Fruit fly (Drosophila melanogaster) whole organism, wandering third instar larva: ENCODE results near the gene ppk18.

Experiments used
- Abd-B ChIP-seq: fragments of >200 bp; optimal IDR thresholded peaks from 2 replicates; lab custom pipeline; 2017; ENCODE audit warnings: missing biosample characterization, missing genetic modification characterization
- CG32264 ChIP-seq: fragments of 200-800 bp; sonication (Bioruptor generic); optimal IDR thresholded peaks from 2 replicates; lab custom pipeline; 2016; ENCODE audit warnings: missing biosample characterization, missing genetic modification characterization
- Dfd ChIP-seq: fragments of >200 bp; optimal IDR thresholded peaks from 2 replicates; lab custom pipeline; 2017; ENCODE audit warnings: missing biosample characterization, missing genetic modification characterization
- Dif ChIP-seq: fragments of 200-275, 200-300 bp; sonication (Bioruptor generic); optimal IDR thresholded peaks from 2 replicates; lab custom pipeline; 2018; ENCODE audit warnings: missing biosample characterization, missing genetic modification characterization; ENCODE audit not compliant: partially characterized antibody
- GATAd ChIP-seq: sonication (Bioruptor generic); optimal IDR thresholded peaks from 2 replicates; lab custom pipeline; 2016; ENCODE audit warnings: missing biosample characterization, missing genetic modification characterization
- HLH106 ChIP-seq: fragments of 200-800 bp; optimal IDR thresholded peaks from 3 replicates; lab custom pipeline; 2019; ENCODE audit warnings: missing biosample characterization, mild to moderate bottlenecking, missing genetic modification characterization, moderate library complexity
- Hnf4 ChIP-seq: fragments of 200-800 bp; sonication (Bioruptor generic); optimal IDR thresholded peaks from 2 replicates; lab custom pipeline; 2016; ENCODE audit warnings: missing biosample characterization, mild to moderate bottlenecking, missing genetic modification characterization
- Hr78 ChIP-seq: fragments of >200 bp; optimal IDR thresholded peaks from 2 replicates; lab custom pipeline; 2017; ENCODE audit warnings: missing biosample characterization, missing genetic modification characterization
- Hr83 ChIP-seq: fragments of 200-300 bp; sonication (Bioruptor generic); optimal IDR thresholded peaks from 2 replicates; lab custom pipeline; 2016; ENCODE audit warnings: missing biosample characterization, mild to moderate bottlenecking, missing genetic modification characterization, moderate library complexity; ENCODE audit not compliant: poor library complexity, severe bottlenecking
- Jra ChIP-seq: sonication (Bioruptor generic); optimal IDR thresholded peaks from 2 replicates; lab custom pipeline; 2016; ENCODE audit warnings: missing biosample characterization, missing genetic modification characterization
- Mio ChIP-seq: sonication (Bioruptor generic); optimal IDR thresholded peaks from 2 replicates; lab custom pipeline; 2016; ENCODE audit warnings: missing biosample characterization, missing genetic modification characterization
- Myc ChIP-seq: fragments of >200 bp; optimal IDR thresholded peaks from 2 replicates; lab custom pipeline; 2017
- OdsH ChIP-seq: fragments of 200-800 bp; sonication (Bioruptor generic); optimal IDR thresholded peaks from 2 replicates; lab custom pipeline; 2016; ENCODE audit warnings: missing biosample characterization, mild to moderate bottlenecking, missing genetic modification characterization
- Rel ChIP-seq, 2 experiments: fragments of 200-800 bp; sonication (Bioruptor generic) in 1 of 2; optimal IDR thresholded peaks; 2 replicates in 1 of 2; 3 replicates in 1 of 2; lab custom pipeline; 2016 to 2019; ENCODE audit warnings: mild to moderate bottlenecking in 2 of 2, missing biosample characterization in 2 of 2, missing genetic modification characterization in 2 of 2, moderate library complexity in 1 of 2
- Sp1 ChIP-seq: fragments of 200-800 bp; sonication (Bioruptor generic); optimal IDR thresholded peaks from 3 replicates; lab custom pipeline; 2019; ENCODE audit warnings: missing biosample characterization, mild to moderate bottlenecking, missing genetic modification characterization, moderate library complexity
- Vsx2 ChIP-seq: fragments of 200-300, 225-300 bp; sonication (Bioruptor generic); optimal IDR thresholded peaks from 2 replicates; lab custom pipeline; 2018; ENCODE audit warnings: missing biosample characterization, missing genetic modification characterization; ENCODE audit not compliant: partially characterized antibody
- br ChIP-seq: fragments of 200-800 bp; sonication (Bioruptor generic); optimal IDR thresholded peaks from 2 replicates; lab custom pipeline; 2016; ENCODE audit warnings: missing biosample characterization, missing genetic modification characterization
- brk ChIP-seq: fragments of 200-800 bp; sonication (Bioruptor generic); optimal IDR thresholded peaks from 2 replicates; lab custom pipeline; 2016; ENCODE audit warnings: missing biosample characterization, mild to moderate bottlenecking, missing genetic modification characterization
- dl ChIP-seq, 2 experiments: fragments of 175-275, 200-275 bp in 1 of 2; fragments of 200-275 bp in 1 of 2; sonication (Bioruptor generic); optimal IDR thresholded peaks; lab custom pipeline; 2018; ENCODE audit warnings: mild to moderate bottlenecking in 2 of 2, missing biosample characterization in 2 of 2, missing genetic modification characterization in 2 of 2, moderate library complexity in 2 of 2; ENCODE audit not compliant: partially characterized antibody in 2 of 2, insufficient read depth in 1 of 2
- dmrt93B ChIP-seq: fragments of 200-800 bp; sonication (Bioruptor generic); optimal IDR thresholded peaks from 2 replicates; lab custom pipeline; 2018; ENCODE audit warnings: missing biosample characterization, mild to moderate bottlenecking, missing genetic modification characterization
- dsf ChIP-seq: sonication (Bioruptor generic); optimal IDR thresholded peaks from 2 replicates; lab custom pipeline; 2016; ENCODE audit warnings: missing biosample characterization, missing genetic modification characterization, borderline replicate concordance
- ey ChIP-seq: fragments of 200-800 bp; sonication (Bioruptor generic); optimal IDR thresholded peaks from 2 replicates; lab custom pipeline; 2016; ENCODE audit warnings: missing biosample characterization, missing genetic modification characterization
- foxo ChIP-seq, 2 experiments: fragments of 200-800 bp; sonication (Bioruptor generic); optimal IDR thresholded peaks; 2 replicates in 1 of 2; 3 replicates in 1 of 2; lab custom pipeline; 2016 to 2017; ENCODE audit warnings: missing biosample characterization in 2 of 2, missing genetic modification characterization in 2 of 2
- h ChIP-seq: fragments of 200-800 bp; sonication (Bioruptor generic); optimal IDR thresholded peaks from 3 replicates; lab custom pipeline; 2016; ENCODE audit warnings: missing biosample characterization, mild to moderate bottlenecking, missing genetic modification characterization
- lola ChIP-seq: fragments of >200 bp; optimal IDR thresholded peaks from 2 replicates; lab custom pipeline; 2017; ENCODE audit warnings: missing biosample characterization, missing genetic modification characterization
- pan ChIP-seq: fragments of >200 bp; optimal IDR thresholded peaks from 2 replicates; lab custom pipeline; 2017
- rgr ChIP-seq: fragments of 200-800 bp; sonication (Bioruptor generic); optimal IDR thresholded peaks from 3 replicates; lab custom pipeline; 2016; ENCODE audit warnings: missing biosample characterization, mild to moderate bottlenecking, missing genetic modification characterization
- sage ChIP-seq: fragments of 200-800 bp; sonication (Bioruptor generic); optimal IDR thresholded peaks from 2 replicates; lab custom pipeline; 2016; ENCODE audit warnings: missing biosample characterization, mild to moderate bottlenecking, missing genetic modification characterization
- sv ChIP-seq: fragments of 200-800 bp; sonication (Bioruptor generic); optimal IDR thresholded peaks from 3 replicates; lab custom pipeline; 2016; ENCODE audit warnings: missing biosample characterization, missing genetic modification characterization

ppk18 gene

DNA sequence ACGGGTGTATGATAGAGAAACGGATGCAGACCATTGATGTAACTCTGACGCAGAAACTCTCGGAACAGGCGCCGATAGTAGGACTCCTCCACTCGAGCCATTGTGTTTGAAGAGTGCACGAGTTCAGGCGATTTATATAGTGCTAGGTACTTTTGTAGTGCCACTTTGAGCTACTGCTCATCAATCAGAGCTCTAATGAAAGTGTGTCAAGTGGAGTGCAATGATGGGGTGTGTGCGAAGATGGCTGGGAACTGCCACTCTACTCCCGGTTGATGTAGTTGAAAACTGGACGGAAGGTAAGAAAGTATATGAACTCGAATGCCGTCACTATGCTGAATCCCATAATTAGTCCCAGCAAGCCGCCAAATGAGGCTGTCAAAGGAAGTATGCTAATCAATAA lies at the start of gene ppk18:
Gene ppk18 (minus strand): TSS at position 101 of the 400 bp plus-strand sequence.
- TF ChIP-seq Jra (GFP tag; lab: Kevin White, UChicago) (no peak), ey (GFP tag; lab: Kevin White, UChicago) (no peak), foxo (GFP tag; optimal IDR thresholded peaks at IDR 0.05; lab: Kevin White, UChicago) (no peak), rgr (GFP tag; lab: Kevin White, UChicago) (no peak), GATAd (GFP tag; lab: Kevin White, UChicago) (no peak), h (GFP tag; lab: Kevin White, UChicago) (no peak), Hnf4 (GFP tag; lab: Kevin White, UChicago) (no peak), dsf (GFP tag; lab: Kevin White, UChicago) (no peak), pan (lab: Kevin White, UChicago) (no peak), Mio (GFP tag; lab: Kevin White, UChicago) (no peak), lola (GFP tag; lab: Kevin White, UChicago) (no peak), sv (GFP tag; lab: Kevin White, UChicago) (no peak), Myc (no peak), Dif (GFP tag; lab: Kevin White, UChicago) (no peak), br (GFP tag; lab: Kevin White, UChicago) (no peak), HLH106 (tag; lab: Kevin White, UChicago) (no peak), dl (GFP tag; optimal IDR thresholded peaks at IDR 0.05; lab: Kevin White, UChicago; ENCODE audit: insufficient read depth in 1 of 2, partially characterized antibody in 2 of 2) (no peak), brk (GFP tag; lab: Kevin White, UChicago) (no peak), OdsH (GFP tag; lab: Kevin White, UChicago) (no peak), Hr78 (GFP tag; lab: Kevin White, UChicago) (no peak)

DNA sequence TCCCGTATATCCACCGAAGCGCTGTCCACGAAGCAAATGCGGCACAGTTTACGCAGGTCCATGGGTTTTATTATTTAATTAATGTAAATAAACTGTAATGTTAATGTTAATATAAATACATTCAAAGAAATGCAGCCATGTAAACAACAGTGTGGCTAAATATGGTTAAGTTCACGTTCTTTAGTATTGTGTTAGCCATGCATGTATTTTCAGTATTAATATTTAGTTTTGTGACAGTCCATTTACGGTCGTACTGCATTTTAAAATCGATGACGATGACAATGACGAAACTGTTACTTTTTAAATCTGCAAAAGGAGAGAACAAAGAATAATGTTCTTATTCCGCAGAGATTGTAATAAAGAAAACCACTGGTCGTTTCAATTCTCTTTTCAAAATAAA lies 22.1 kb upstream of the ppk18 start, which contains the start of gene CG13123:
Gene CG13123 (minus strand): TSS at position 163 of the 400 bp plus-strand sequence.
- TF ChIP-seq Sp1 (GFP tag; lab: Kevin White, UChicago) (no peak), brk (GFP tag; lab: Kevin White, UChicago) (peak; percentile 58)

DNA sequence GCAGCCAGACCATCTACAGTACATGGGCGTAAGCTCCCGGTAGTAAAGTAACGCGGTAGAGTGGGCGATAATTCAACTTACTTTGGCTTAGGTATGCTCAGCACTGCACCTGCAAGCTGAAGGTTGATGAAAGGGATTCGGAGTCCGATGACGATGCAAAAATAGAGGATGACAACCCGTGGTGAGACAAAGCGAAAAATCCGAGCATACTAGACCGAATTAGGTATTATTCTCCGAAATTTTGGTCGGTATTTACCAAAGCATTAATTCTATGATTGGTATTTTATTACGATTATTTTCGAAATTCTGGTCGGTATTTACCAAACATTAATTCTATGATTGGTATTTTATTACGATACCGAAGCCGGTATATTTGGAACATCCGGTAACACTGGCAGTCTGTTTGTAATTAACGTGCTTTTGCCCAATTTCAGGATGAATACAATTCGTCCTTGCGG lies 19.8 kb upstream of the ppk18 start, which contains the start of gene CG4036:
Gene CG4036 (plus strand): TSS at position 348 of the 458 bp plus-strand sequence.
- peak; percentile 46 for TF ChIP-seq Myc
- TF ChIP-seq Rel (GFP tag; optimal IDR thresholded peaks at IDR 0.05; lab: Kevin White, UChicago) = no peak
- peak; percentile 29 for TF ChIP-seq Rel (tag; optimal IDR thresholded peaks at IDR 0.05; lab: Kevin White, UChicago)
- TF ChIP-seq Hnf4 (GFP tag; lab: Kevin White, UChicago) = peak; percentile 18
- TF ChIP-seq Mio (GFP tag; lab: Kevin White, UChicago) = no peak
- TF ChIP-seq, all 38 proteins: peak for 3

DNA sequence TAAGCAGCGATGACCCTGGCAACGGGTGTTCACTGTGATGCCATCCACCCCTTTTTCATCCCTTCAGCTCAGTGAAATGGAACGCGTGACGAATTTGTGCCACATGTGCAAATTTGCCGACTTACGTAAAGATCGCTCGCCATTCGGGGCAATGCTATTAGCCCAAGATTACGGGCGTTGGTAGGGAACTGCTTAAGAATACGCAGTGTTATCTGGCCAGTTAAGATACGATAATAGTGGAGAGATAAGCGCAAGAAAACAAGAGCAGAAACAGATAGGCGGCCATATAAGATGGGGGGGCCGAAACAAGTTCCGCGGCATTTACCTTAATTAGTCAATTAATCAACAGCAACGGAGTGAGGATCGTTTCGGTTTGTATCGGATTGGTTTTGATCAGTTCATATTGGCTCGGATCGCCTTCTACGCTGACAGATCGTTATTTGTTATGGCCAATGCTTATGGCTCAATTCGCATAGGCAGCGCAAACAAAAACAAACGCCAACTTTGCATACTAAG lies 15.2 kb upstream of the ppk18 start:
- TF ChIP-seq sage (GFP tag; lab: Kevin White, UChicago) (no peak), Vsx2 (GFP tag; lab: Kevin White, UChicago) (no peak), Abd-B (GFP tag; lab: Kevin White, UChicago) (no peak), h (GFP tag; lab: Kevin White, UChicago) (peak; percentile 29), Hnf4 (GFP tag; lab: Kevin White, UChicago) (peak; percentile 39), Hr83 (GFP tag; lab: Kevin White, UChicago) (peak; percentile 59), ey (GFP tag; lab: Kevin White, UChicago) (no peak), brk (GFP tag; lab: Kevin White, UChicago) (no peak), br (GFP tag; lab: Kevin White, UChicago) (peak; percentile 69), foxo (GFP tag; optimal IDR thresholded peaks at IDR 0.05; lab: Kevin White, UChicago) (peak in 1 of 2 experiments; percentile 12), rgr (GFP tag; lab: Kevin White, UChicago) (peak; percentile 59), OdsH (GFP tag; lab: Kevin White, UChicago) (peak; percentile 59), Jra (GFP tag; lab: Kevin White, UChicago) (no peak)

DNA sequence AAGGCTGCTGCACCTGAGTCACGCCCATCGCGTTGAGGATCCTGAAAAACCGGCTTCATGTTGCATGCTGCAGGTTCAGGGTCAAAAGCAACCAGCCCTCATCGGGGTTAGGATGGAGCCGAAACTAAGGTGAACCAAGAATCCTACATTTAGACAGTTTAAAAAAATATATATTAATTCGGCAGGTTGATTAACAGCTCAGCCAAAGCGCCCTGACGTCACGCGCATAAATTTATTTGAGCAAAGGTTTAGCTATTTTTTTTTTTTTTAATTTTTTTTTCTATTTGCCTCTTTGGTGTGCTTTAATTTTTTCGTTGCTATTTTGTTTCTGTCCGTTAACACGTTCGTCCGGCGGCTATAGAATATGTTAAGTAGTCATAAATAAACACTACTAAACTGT lies 13.7 kb upstream of the ppk18 start:
- TF ChIP-seq Vsx2 (GFP tag; lab: Kevin White, UChicago) (no peak), HLH106 (tag; lab: Kevin White, UChicago) (no peak), dsf (GFP tag; lab: Kevin White, UChicago) (no peak), Rel (GFP tag; optimal IDR thresholded peaks at IDR 0.05; lab: Kevin White, UChicago) (no peak), Rel (tag; optimal IDR thresholded peaks at IDR 0.05; lab: Kevin White, UChicago) (no peak), Abd-B (GFP tag; lab: Kevin White, UChicago) (no peak), Dfd (GFP tag; lab: Kevin White, UChicago) (no peak), brk (GFP tag; lab: Kevin White, UChicago) (no peak), foxo (GFP tag; optimal IDR thresholded peaks at IDR 0.05; lab: Kevin White, UChicago) (no peak), Dif (GFP tag; lab: Kevin White, UChicago) (no peak), CG32264 (GFP tag; lab: Kevin White, UChicago) (no peak), dmrt93B (GFP tag; lab: Kevin White, UChicago) (no peak), pan (lab: Kevin White, UChicago) (no peak), dl (GFP tag; optimal IDR thresholded peaks at IDR 0.05; lab: Kevin White, UChicago; ENCODE audit: insufficient read depth in 1 of 2, partially characterized antibody in 2 of 2) (no peak), ey (GFP tag; lab: Kevin White, UChicago) (no peak), Jra (GFP tag; lab: Kevin White, UChicago) (no peak)
